Fruit fly (Drosophila melanogaster) whole organism, prepupa: Measurements from ENCODE around the gene Fkbp39.

Experiments
- Smox ChIP-seq: fragments of 200-800 bp; sonication (Bioruptor generic); optimal IDR thresholded peaks from 3 replicates; lab custom pipeline; 2016; ENCODE audit warnings: missing biosample characterization, missing genetic modification characterization
- topi ChIP-seq: fragments of 200-800 bp; sonication (Bioruptor generic); optimal IDR thresholded peaks from 3 replicates; lab custom pipeline; 2016; ENCODE audit warnings: missing biosample characterization, missing genetic modification characterization

- no peak for TF ChIP-seq topi (GFP tag; lab: Kevin White, UChicago)
- no peak for TF ChIP-seq Smox (GFP tag; lab: Kevin White, UChicago)
These were observed 7.3 kb upstream of the Fkbp39 start, which contains the start of gene SerRS-m for dm6 chr3R:15340052-15340732.
